Worm (Caenorhabditis elegans) whole organism, late embryonic: Measurements from ENCODE around the gene srh-275.

Experiments
- ceh-19 ChIP-seq: fragments of 200-800 bp; sonication (Bioruptor generic); optimal IDR thresholded peaks from 2 replicates; lab custom pipeline; 2018; ENCODE audit warnings: mild to moderate bottlenecking, missing genetic modification characterization, missing compliant biosample characterization
- che-1 ChIP-seq: sonication (generic microtip); optimal IDR thresholded peaks from 2 replicates; lab custom pipeline; 2016; ENCODE audit warnings: mild to moderate bottlenecking, missing genetic modification characterization, missing compliant biosample characterization
- nhr-11 ChIP-seq: fragments of 150-350 bp; optimal IDR thresholded peaks from 2 replicates; lab custom pipeline; 2014; ENCODE audit warnings: missing biosample characterization, missing genetic modification characterization
- ref-2 ChIP-seq: sonication (generic microtip); optimal IDR thresholded peaks from 2 replicates; lab custom pipeline; 2016; ENCODE audit warnings: missing genetic modification characterization, missing compliant biosample characterization
- sox-4 ChIP-seq: sonication (generic microtip); optimal IDR thresholded peaks from 2 replicates; lab custom pipeline; 2017; ENCODE audit warnings: mild to moderate bottlenecking, missing genetic modification characterization, inconsistent platforms, missing compliant biosample characterization

ce11 chrV:7374090-7374489 is 21.3 kb downstream of the srh-275 start, which contains the start of gene srx-56:
- TF ChIP-seq sox-4: no peak
- no peak for TF ChIP-seq che-1 (tag; lab: Kevin White, UChicago)
- TF ChIP-seq nhr-11 (tag; lab: Kevin White, UChicago): no peak
- TF ChIP-seq ceh-19 (GFP tag; lab: Kevin White, UChicago): no peak
- no peak for TF ChIP-seq ref-2
